Fruit fly (Drosophila melanogaster) Kc167 (cell line): ENCODE results near the gene CG10163.

Experiments used
- psq ChIP-seq: fragments of >200 bp; optimal IDR thresholded peaks from 2 replicates; lab custom pipeline; 2017; ENCODE audit warnings: missing external identifiers
- ttk ChIP-seq: sonication (Bioruptor generic); optimal IDR thresholded peaks from 2 replicates; lab custom pipeline; 2017; ENCODE audit warnings: missing external identifiers

dm6 chr3L:6217212-6217611 is 41.3 kb downstream of the CG10163 start:
- no peak for TF ChIP-seq ttk
- no peak for TF ChIP-seq psq (lab: Kevin White, UChicago)
